Fruit fly (Drosophila melanogaster) whole organism, embryonic: ENCODE results near the gene Als2.

Source experiments
- Abd-B ChIP-seq: fragments of 200-800 bp; sonication (Bioruptor generic); optimal IDR thresholded peaks from 2 replicates; lab custom pipeline; 2018; ENCODE audit warnings: missing biosample characterization, mild to moderate bottlenecking, missing genetic modification characterization, moderate library complexity
- Asciz ChIP-seq: fragments of 200-800 bp; sonication (Bioruptor generic); optimal IDR thresholded peaks from 2 replicates; lab custom pipeline; 2017; ENCODE audit warnings: missing biosample characterization, mild to moderate bottlenecking, missing genetic modification characterization, missing genetic modification reagents
- CG10654 ChIP-seq: fragments of 200-800 bp; sonication (Bioruptor generic); optimal IDR thresholded peaks from 2 replicates; lab custom pipeline; 2016; ENCODE audit warnings: missing biosample characterization, missing genetic modification characterization
- CG11398 ChIP-seq: fragments of 200-800 bp; sonication (Bioruptor generic); optimal IDR thresholded peaks from 2 replicates; lab custom pipeline; 2016; ENCODE audit warnings: missing biosample characterization, missing genetic modification characterization
- CG12104 ChIP-seq: fragments of 200-800 bp; sonication (Bioruptor generic); optimal IDR thresholded peaks from 3 replicates; lab custom pipeline; 2016; ENCODE audit warnings: missing biosample characterization, missing genetic modification characterization
- CG12744 ChIP-seq: fragments of 200-800 bp; sonication (Bioruptor generic); optimal IDR thresholded peaks from 2 replicates; lab custom pipeline; 2016; ENCODE audit warnings: missing biosample characterization, missing genetic modification characterization
- CG16813 ChIP-seq: fragments of 200-800 bp; sonication (Bioruptor generic); IDR thresholded peaks from 3 replicates; pipeline ENCODE4 v1.3.6; 2022; ENCODE audit warnings: missing biosample characterization, missing genetic modification characterization; ENCODE audit not compliant: partially characterized antibody
- CG16863 ChIP-seq: fragments of 200-800 bp; sonication (Bioruptor generic); optimal IDR thresholded peaks from 3 replicates; lab custom pipeline; 2016; ENCODE audit warnings: missing biosample characterization, missing genetic modification characterization
- CG17385 ChIP-seq: fragments of 200-800 bp; sonication (Bioruptor generic); optimal IDR thresholded peaks from 3 replicates; lab custom pipeline; 2018; ENCODE audit warnings: missing biosample characterization, mild to moderate bottlenecking, missing genetic modification characterization
- CG2120 ChIP-seq: fragments of 200-800 bp; sonication (Bioruptor generic); optimal IDR thresholded peaks from 3 replicates; lab custom pipeline; 2016; ENCODE audit warnings: missing biosample characterization, missing genetic modification characterization
- CG31365 ChIP-seq: fragments of 200-800 bp; sonication (Bioruptor generic); optimal IDR thresholded peaks from 2 replicates; lab custom pipeline; 2018; ENCODE audit warnings: missing biosample characterization, mild to moderate bottlenecking, missing genetic modification characterization
- CG31441 ChIP-seq: fragments of 200-800 bp; sonication (Bioruptor generic); IDR thresholded peaks from 2 replicates; pipeline ENCODE4 v1.3.6; 2022; ENCODE audit warnings: missing biosample characterization, missing genetic modification characterization
- CG32767 ChIP-seq: fragments of 200-800 bp; sonication (Bioruptor generic); IDR thresholded peaks from 2 replicates; pipeline ENCODE4 v1.3.6; 2022; ENCODE audit warnings: missing biosample characterization, missing genetic modification characterization
- CG33213 ChIP-seq: fragments of 200-800 bp; sonication (Bioruptor generic); optimal IDR thresholded peaks from 3 replicates; lab custom pipeline; 2016; ENCODE audit warnings: missing biosample characterization, missing genetic modification characterization
- CG4707 ChIP-seq: fragments of 200-800 bp; sonication (Bioruptor generic); optimal IDR thresholded peaks from 2 replicates; lab custom pipeline; 2018; ENCODE audit warnings: missing biosample characterization, mild to moderate bottlenecking, missing genetic modification characterization, moderate library complexity
- CG5953 ChIP-seq: fragments of 200-800 bp; sonication (Bioruptor generic); IDR thresholded peaks from 2 replicates; pipeline ENCODE4 v1.3.6; 2022; ENCODE audit warnings: missing biosample characterization, missing genetic modification characterization
- CG7987 ChIP-seq: fragments of 200-800 bp; sonication (Bioruptor generic); optimal IDR thresholded peaks from 2 replicates; lab custom pipeline; 2018; ENCODE audit warnings: missing biosample characterization, mild to moderate bottlenecking, missing genetic modification characterization, moderate library complexity
- CG8089 ChIP-seq: fragments of 200-800 bp; sonication (Bioruptor generic); optimal IDR thresholded peaks from 3 replicates; lab custom pipeline; 2016; ENCODE audit warnings: missing biosample characterization, missing genetic modification characterization
- CG8290 ChIP-seq, 3 experiments: fragments of 200-800 bp; sonication (Bioruptor generic); optimal IDR thresholded peaks; 2 replicates each; lab custom pipeline; 2016 to 2019; ENCODE audit warnings: missing biosample characterization in 3 of 3, missing genetic modification characterization in 3 of 3, mild to moderate bottlenecking in 2 of 3, moderate library complexity in 1 of 3
- CG9437 ChIP-seq: fragments of 200-800 bp; sonication (Bioruptor generic); optimal IDR thresholded peaks from 2 replicates; lab custom pipeline; 2018; ENCODE audit warnings: missing biosample characterization, mild to moderate bottlenecking, missing genetic modification characterization
- CG9817 ChIP-seq: fragments of 200-800 bp; sonication (Bioruptor generic); optimal IDR thresholded peaks from 2 replicates; lab custom pipeline; 2018; ENCODE audit warnings: missing biosample characterization, mild to moderate bottlenecking, missing genetic modification characterization, moderate library complexity
- Chrac-16 ChIP-seq: fragments of 200-800 bp; sonication (Bioruptor generic); optimal IDR thresholded peaks from 3 replicates; lab custom pipeline; 2016; ENCODE audit warnings: missing biosample characterization, missing genetic modification characterization
- CoRest ChIP-seq: fragments of 200-800 bp; sonication (Bioruptor generic); optimal IDR thresholded peaks from 3 replicates; lab custom pipeline; 2018; ENCODE audit warnings: missing biosample characterization, mild to moderate bottlenecking, missing genetic modification characterization, moderate library complexity
- E2f2 ChIP-seq: fragments of 200-800 bp; sonication (Bioruptor generic); IDR thresholded peaks from 2 replicates; pipeline ENCODE4 v1.3.6; 2022; ENCODE audit warnings: missing biosample characterization, missing genetic modification characterization
- Fer1 ChIP-seq: fragments of 200-800 bp; sonication (Bioruptor generic); optimal IDR thresholded peaks from 2 replicates; lab custom pipeline; 2017; ENCODE audit warnings: missing biosample characterization, mild to moderate bottlenecking, missing genetic modification characterization
- Hr78 ChIP-seq, 2 experiments: fragments of 200-800 bp in 1 of 2; fragments of >200 bp in 1 of 2; sonication (Bioruptor generic) in 1 of 2; optimal IDR thresholded peaks; 2 replicates each; lab custom pipeline; 2017 to 2019; ENCODE audit warnings: missing biosample characterization in 2 of 2, missing genetic modification characterization in 2 of 2, mild to moderate bottlenecking in 1 of 2, moderate library complexity in 1 of 2
- Lhr ChIP-seq: fragments of 200-800 bp; sonication (Bioruptor generic); optimal IDR thresholded peaks from 3 replicates; lab custom pipeline; 2017; ENCODE audit warnings: mild to moderate bottlenecking, missing biosample characterization, missing genetic modification reagents, missing genetic modification characterization
- NC2α ChIP-seq: fragments of 200-800 bp; sonication (Bioruptor generic); optimal IDR thresholded peaks from 2 replicates; lab custom pipeline; 2016; ENCODE audit warnings: missing biosample characterization, missing genetic modification characterization
- NC2β ChIP-seq: fragments of 200-800 bp; sonication (Bioruptor generic); optimal IDR thresholded peaks from 2 replicates; lab custom pipeline; 2016; ENCODE audit warnings: missing biosample characterization, missing genetic modification characterization
- NK7.1 ChIP-seq: fragments of 200-800 bp; sonication (Bioruptor generic); optimal IDR thresholded peaks from 3 replicates; lab custom pipeline; 2016; ENCODE audit warnings: missing biosample characterization, missing genetic modification characterization
- bigmax ChIP-seq: fragments of 200-800 bp; sonication (Bioruptor generic); optimal IDR thresholded peaks from 2 replicates; lab custom pipeline; 2018; ENCODE audit warnings: missing biosample characterization, mild to moderate bottlenecking, missing genetic modification characterization
- dan ChIP-seq: fragments of 200-800 bp; sonication (Bioruptor generic); IDR thresholded peaks from 2 replicates; pipeline ENCODE4 v1.3.6; 2022; ENCODE audit warnings: missing biosample characterization, missing genetic modification characterization
- dmrt99B ChIP-seq: fragments of 200-800 bp; sonication (Bioruptor generic); optimal IDR thresholded peaks from 2 replicates; lab custom pipeline; 2018; ENCODE audit warnings: missing biosample characterization, mild to moderate bottlenecking, missing genetic modification characterization, moderate library complexity
- ewg ChIP-seq: fragments of 200-800 bp; sonication (Bioruptor generic); optimal IDR thresholded peaks from 3 replicates; lab custom pipeline; 2017; ENCODE audit warnings: mild to moderate bottlenecking, missing biosample characterization, missing genetic modification reagents, missing genetic modification characterization
- fd3F ChIP-seq: fragments of 200-800 bp; sonication (Bioruptor generic); optimal IDR thresholded peaks from 2 replicates; lab custom pipeline; 2018; ENCODE audit warnings: missing biosample characterization, mild to moderate bottlenecking, missing genetic modification characterization, moderate library complexity
- ftz-f1 ChIP-seq: fragments of 200-800 bp; sonication (Bioruptor generic); optimal IDR thresholded peaks from 2 replicates; lab custom pipeline; 2016; ENCODE audit warnings: missing biosample characterization, missing genetic modification characterization
- grau ChIP-seq: fragments of 200-800 bp; optimal IDR thresholded peaks from 3 replicates; lab custom pipeline; 2019; ENCODE audit warnings: missing biosample characterization, mild to moderate bottlenecking, missing genetic modification characterization, moderate library complexity
- hth ChIP-seq: fragments of >200 bp; optimal IDR thresholded peaks from 2 replicates; lab custom pipeline; 2017; ENCODE audit warnings: inconsistent platforms
- nau ChIP-seq: fragments of 200-800 bp; sonication (Bioruptor generic); optimal IDR thresholded peaks from 3 replicates; lab custom pipeline; 2017; ENCODE audit warnings: missing biosample characterization, mild to moderate bottlenecking, missing genetic modification characterization, missing genetic modification reagents
- pho ChIP-seq: fragments of 200-800 bp; sonication (Bioruptor generic); optimal IDR thresholded peaks from 2 replicates; lab custom pipeline; 2016; ENCODE audit warnings: missing biosample characterization, missing genetic modification characterization
- ranshi ChIP-seq: fragments of 200-800 bp; sonication (Bioruptor generic); IDR thresholded peaks from 2 replicates; pipeline ENCODE4 v1.3.6; 2022; ENCODE audit warnings: missing biosample characterization, missing genetic modification characterization
- sima ChIP-seq: fragments of 200-800 bp; sonication (Bioruptor generic); optimal IDR thresholded peaks from 2 replicates; lab custom pipeline; 2016; ENCODE audit warnings: missing biosample characterization, missing genetic modification characterization
- slbo ChIP-seq: fragments of 200-800 bp; sonication (Bioruptor generic); IDR thresholded peaks from 2 replicates; pipeline ENCODE4 v1.3.6; 2022; ENCODE audit warnings: missing biosample characterization, missing genetic modification characterization
- slou ChIP-seq: fragments of 200-800 bp; sonication (Bioruptor generic); optimal IDR thresholded peaks from 3 replicates; lab custom pipeline; 2016; ENCODE audit warnings: missing biosample characterization, missing genetic modification characterization
- sob ChIP-seq: fragments of 200-800 bp; sonication (Bioruptor generic); IDR thresholded peaks from 2 replicates; pipeline ENCODE4 v1.3.6; 2022; ENCODE audit warnings: missing biosample characterization, missing genetic modification characterization
- stwl ChIP-seq: fragments of 200-800 bp; sonication (Bioruptor generic); optimal IDR thresholded peaks from 3 replicates; lab custom pipeline; 2018; ENCODE audit warnings: missing biosample characterization, mild to moderate bottlenecking, missing genetic modification characterization, moderate library complexity
- trem ChIP-seq: fragments of 200-800 bp; optimal IDR thresholded peaks from 3 replicates; lab custom pipeline; 2019; ENCODE audit warnings: missing biosample characterization, mild to moderate bottlenecking, missing genetic modification characterization, moderate library complexity
- tx ChIP-seq: fragments of 200-800 bp; sonication (Bioruptor generic); optimal IDR thresholded peaks from 2 replicates; lab custom pipeline; 2016; ENCODE audit warnings: missing biosample characterization, missing genetic modification characterization
- vnd ChIP-seq: fragments of 200-800 bp; sonication (Bioruptor generic); IDR thresholded peaks from 3 replicates; pipeline ENCODE4 v1.3.6; 2022; ENCODE audit warnings: missing biosample characterization, missing genetic modification characterization; ENCODE audit not compliant: partially characterized antibody
- zen ChIP-seq: fragments of 200-800 bp; sonication (Bioruptor generic); optimal IDR thresholded peaks from 3 replicates; lab custom pipeline; 2018; ENCODE audit warnings: missing biosample characterization, mild to moderate bottlenecking, missing genetic modification characterization, moderate library complexity

Als2 gene

DNA sequence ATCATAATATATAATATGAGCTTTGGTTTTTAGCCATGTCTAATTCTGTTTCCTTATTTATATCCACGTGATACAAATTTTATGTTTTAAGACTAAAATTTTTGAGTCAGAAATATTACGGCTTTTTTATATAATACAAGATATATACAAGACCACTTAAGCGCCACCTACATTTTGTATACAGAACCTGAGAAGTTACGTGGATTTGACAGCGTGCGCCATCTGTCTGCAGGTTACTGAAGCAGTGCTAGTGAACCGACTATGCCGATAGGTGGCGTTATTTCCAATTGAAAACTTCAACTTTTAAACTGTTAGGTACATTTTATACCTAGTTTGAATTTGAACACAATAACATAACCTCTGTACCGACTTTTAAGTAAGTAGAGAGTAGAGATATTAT, 26.8 kb downstream of the Als2 start (continued):
- TF ChIP-seq CG31365 (tag; lab: Kevin White, UChicago): peak; percentile 45
- no peak for TF ChIP-seq vnd (GFP tag; lab: Robert Waterston, UW)
- TF ChIP-seq Fer1 (GFP tag; lab: Kevin White, UChicago): no peak
- TF ChIP-seq nau (GFP tag; lab: Kevin White, UChicago): no peak
- TF ChIP-seq Hr78 (GFP tag; optimal IDR thresholded peaks at IDR 0.05; lab: Kevin White, UChicago): peak in 1 of 2 experiments; percentile 12
- TF ChIP-seq NK7.1: peak; percentile 34
- TF ChIP-seq slou (GFP tag; lab: Kevin White, UChicago): peak; percentile 56
- peak; percentile 63 for TF ChIP-seq Abd-B (GFP tag; lab: Kevin White, UChicago)
- TF ChIP-seq trem: peak; percentile 61
- TF ChIP-seq zen (tag; lab: Kevin White, UChicago): peak; percentile 81
- TF ChIP-seq CG33213 (GFP tag; lab: Kevin White, UChicago): peak; percentile 77
- peak; percentile 61 for TF ChIP-seq CG12744
- peak; percentile 48 for TF ChIP-seq NC2α
- peak; percentile 7; the same call in 1 of the 2 replicates for TF ChIP-seq CG5953 (GFP tag; lab: Robert Waterston, UW)
- TF ChIP-seq Chrac-16: peak; percentile 87
- TF ChIP-seq CG17385 (GFP tag; lab: Kevin White, UChicago): peak; percentile 15
- TF ChIP-seq ranshi (GFP tag; lab: Robert Waterston, UW): peak; percentile 65
- peak; percentile 37; the same call in 1 of the 2 replicates for TF ChIP-seq CG31441 (GFP tag; lab: Robert Waterston, UW)
- peak; percentile 65 for TF ChIP-seq CG8290 (GFP tag; optimal IDR thresholded peaks at IDR 0.05; lab: Kevin White, UChicago)
- TF ChIP-seq CG8290 (tag; optimal IDR thresholded peaks at IDR 0.05; lab: Kevin White, UChicago): peak; percentile 12 to 84
- peak; percentile 74 for TF ChIP-seq grau (tag; lab: Kevin White, UChicago)
- TF ChIP-seq CG32767 (GFP tag; lab: Robert Waterston, UW): no peak
- peak; percentile 72 for TF ChIP-seq CG16863 (GFP tag; lab: Kevin White, UChicago)
- peak; percentile 77 for TF ChIP-seq CG8089 (GFP tag; lab: Kevin White, UChicago)
- TF ChIP-seq CoRest (tag; lab: Kevin White, UChicago): peak; percentile 76
- TF ChIP-seq tx: peak; percentile 46
- TF ChIP-seq dmrt99B (tag; lab: Kevin White, UChicago): peak; percentile 57
- TF ChIP-seq NC2β: peak; percentile 71
- TF ChIP-seq hth (lab: Kevin White, UChicago): no peak
- no peak for TF ChIP-seq CG11398 (GFP tag; lab: Kevin White, UChicago)
- peak; percentile 31 for TF ChIP-seq ftz-f1
- no peak for TF ChIP-seq Asciz (GFP tag; lab: Kevin White, UChicago)
- TF ChIP-seq Lhr (GFP tag; lab: Kevin White, UChicago): peak; percentile 85
- peak; percentile 36 for TF ChIP-seq CG4707 (GFP tag; lab: Kevin White, UChicago)
- peak; percentile 70; the same call in 1 of the 2 replicates for TF ChIP-seq sob (GFP tag; lab: Robert Waterston, UW)
- TF ChIP-seq CG9437 (GFP tag; lab: Kevin White, UChicago): no peak
- peak; percentile 83 for TF ChIP-seq CG9817
- TF ChIP-seq CG7987 (GFP tag; lab: Kevin White, UChicago): peak; percentile 74
- peak; percentile 76 for TF ChIP-seq CG2120 (GFP tag; lab: Kevin White, UChicago)
- TF ChIP-seq dan (GFP tag; lab: Robert Waterston, UW): no peak
- TF ChIP-seq E2f2 (GFP tag; lab: Robert Waterston, UW): peak; percentile 46; the same call in 1 of the 2 replicates
- TF ChIP-seq fd3F (GFP tag; lab: Kevin White, UChicago): peak; percentile 52
- peak; percentile 16 for TF ChIP-seq ewg (GFP tag; lab: Kevin White, UChicago)
- no peak for TF ChIP-seq CG12104 (GFP tag; lab: Kevin White, UChicago)
- TF ChIP-seq pho (GFP tag; lab: Kevin White, UChicago): peak; percentile 56
- peak; percentile 87 for TF ChIP-seq slbo (GFP tag; lab: Robert Waterston, UW)
- peak; percentile 68 for TF ChIP-seq stwl
- TF ChIP-seq bigmax (GFP tag; lab: Kevin White, UChicago): peak; percentile 76
- peak; percentile 72 for TF ChIP-seq CG10654 (GFP tag; lab: Kevin White, UChicago)
- peak; percentile 37; the same call in 1 of the 3 replicates for TF ChIP-seq CG16813
- TF ChIP-seq sima (GFP tag; lab: Kevin White, UChicago): no peak
